Fruit fly (Drosophila melanogaster): ENCODE measurements around the gene CG15239.

Gene CG15239

DNA sequence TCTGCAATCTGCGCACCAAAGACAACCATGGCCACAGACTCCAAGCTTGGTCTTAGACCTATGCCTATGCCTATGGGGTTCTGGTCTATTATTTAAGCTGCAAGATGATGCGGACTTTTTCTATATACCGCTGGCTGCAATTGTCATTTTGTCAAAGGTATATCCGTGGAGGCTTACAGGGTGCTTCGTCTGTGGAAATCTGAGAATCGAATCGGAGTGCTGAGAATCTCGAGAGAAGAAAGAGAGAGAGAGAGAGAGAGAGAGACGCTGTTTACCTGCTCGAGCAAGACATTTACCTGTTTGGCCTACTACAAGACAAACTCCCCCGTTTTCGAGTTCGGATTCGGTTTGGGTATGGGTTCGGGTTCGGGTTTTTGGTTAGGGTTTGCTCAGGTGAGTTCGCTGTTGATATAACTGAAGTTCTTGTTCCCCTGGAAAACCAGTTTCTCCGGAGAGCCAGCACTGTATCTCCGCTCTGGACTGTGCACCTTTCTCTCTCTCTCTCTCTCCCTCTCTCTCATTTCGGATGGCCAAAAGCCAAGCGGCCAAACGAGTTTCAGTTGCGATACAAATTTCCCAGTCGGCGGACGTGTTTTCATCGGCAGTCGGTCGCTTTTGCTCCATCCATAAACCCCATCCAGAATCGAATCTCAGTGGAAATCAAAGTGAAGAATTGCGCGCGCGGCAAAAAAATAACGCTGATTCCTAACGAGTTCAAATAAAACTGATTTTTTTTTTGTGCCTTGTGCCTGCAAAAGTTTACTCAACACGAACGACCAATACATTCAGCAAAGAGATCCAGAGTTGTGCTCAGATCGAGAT is 38.4 kb upstream of the CG15239 start (continued):
- no peak for TF ChIP-seq CG17186 (GFP tag; optimal IDR thresholded peaks at IDR 0.05)
- TF ChIP-seq Scr (GFP tag; IDR thresholded peaks at IDR 0.05; ENCODE audit: partially characterized antibody) = 0 out of 2 replicates have a peak, but pooled peaks have one; percentile 8
- no peak for TF ChIP-seq CG7372 (GFP tag; IDR thresholded peaks at IDR 0.05)
- peak; percentile 3 for TF ChIP-seq YL-1 (GFP tag; optimal IDR thresholded peaks at IDR 0.05)
- no peak for TF ChIP-seq CG6654 (GFP tag; optimal IDR thresholded peaks at IDR 0.05)
- no peak for TF ChIP-seq h (optimal IDR thresholded peaks at IDR 0.05)
- TF ChIP-seq CG11247 (GFP tag; IDR thresholded peaks at IDR 0.05) = no peak
- no peak for TF ChIP-seq ham (GFP tag; IDR thresholded peaks at IDR 0.05)
- TF ChIP-seq Fer1 (GFP tag; optimal IDR thresholded peaks at IDR 0.05) = peak; percentile 16
- no peak for TF ChIP-seq hb (GFP tag; IDR thresholded peaks at IDR 0.05; ENCODE audit: partially characterized antibody)
- no peak for TF ChIP-seq kah (GFP tag; optimal IDR thresholded peaks at IDR 0.05)
- no peak for TF ChIP-seq Bdp1 (GFP tag; optimal IDR thresholded peaks at IDR 0.05)
- TF ChIP-seq ase (GFP tag; IDR thresholded peaks at IDR 0.05) = no peak
- no peak for TF ChIP-seq CHES-1-like (GFP tag; optimal IDR thresholded peaks at IDR 0.05)
- no peak for TF ChIP-seq CG31441 (GFP tag; IDR thresholded peaks at IDR 0.05)
- TF ChIP-seq gsb (GFP tag; IDR thresholded peaks at IDR 0.05) = no peak
- no peak for TF ChIP-seq Oli (tag; optimal IDR thresholded peaks at IDR 0.05)
- TF ChIP-seq hbn (GFP tag; IDR thresholded peaks at IDR 0.05; ENCODE audit: partially characterized antibody) = no peak
- TF ChIP-seq CG16779 (GFP tag; IDR thresholded peaks at IDR 0.05) = no peak
- TF ChIP-seq slbo (GFP tag; IDR thresholded peaks at IDR 0.05) = no peak
- no peak for TF ChIP-seq jigr1 (GFP tag; IDR thresholded peaks at IDR 0.05)
- no peak for TF ChIP-seq CG3281 (GFP tag; optimal IDR thresholded peaks at IDR 0.05)
- no peak for TF ChIP-seq PHDP (tag; optimal IDR thresholded peaks at IDR 0.05)
- no peak for TF ChIP-seq CG11093 (GFP tag; IDR thresholded peaks at IDR 0.05)
- no peak for TF ChIP-seq CG18011 (GFP tag; optimal IDR thresholded peaks at IDR 0.05)
- TF ChIP-seq esg (GFP tag; conservative IDR thresholded peaks at IDR 0.05) = no peak
- no peak for TF ChIP-seq CG31224 (GFP tag; IDR thresholded peaks at IDR 0.05)
- TF ChIP-seq scrt (GFP tag; optimal IDR thresholded peaks at IDR 0.05) = no peak
- no peak for TF ChIP-seq stwl (tag; optimal IDR thresholded peaks at IDR 0.05)
- TF ChIP-seq amos (GFP tag; IDR thresholded peaks at IDR 0.05; ENCODE audit: partially characterized antibody) = no peak
- no peak for TF ChIP-seq CG7928 (GFP tag; optimal IDR thresholded peaks at IDR 0.05)
- no peak for TF ChIP-seq CG1529 (GFP tag; optimal IDR thresholded peaks at IDR 0.05)
- no peak for TF ChIP-seq CG12744 (GFP tag; optimal IDR thresholded peaks at IDR 0.05)
- no peak for TF ChIP-seq CG13424 (tag; optimal IDR thresholded peaks at IDR 0.05)
- TF ChIP-seq chinmo (GFP tag; IDR thresholded peaks at IDR 0.05; ENCODE audit: partially characterized antibody) = peak; percentile 83; the same call in 1 of the 4 replicates
- no peak for TF ChIP-seq sd (tag; optimal IDR thresholded peaks at IDR 0.05)
- TF ChIP-seq CG10267 (tag; optimal IDR thresholded peaks at IDR 0.05) = peak; percentile 2
- TF ChIP-seq CG2712 (tag; optimal IDR thresholded peaks at IDR 0.05) = peak; percentile 5
- TF ChIP-seq Hr78 (GFP tag; optimal IDR thresholded peaks at IDR 0.05) = no peak
- TF ChIP-seq CG2199 (GFP tag; IDR thresholded peaks at IDR 0.05) = no peak
- 0 out of 2 replicates have a peak, but pooled peaks have one; percentile 4 for TF ChIP-seq CG5953 (GFP tag; IDR thresholded peaks at IDR 0.05)
- peak; percentile 44; the same call in 1 of the 2 replicates for TF ChIP-seq seq (GFP tag; IDR thresholded peaks at IDR 0.05)
- TF ChIP-seq CG7357 (GFP tag; IDR thresholded peaks at IDR 0.05) = no peak
- no peak for TF ChIP-seq hkb (optimal IDR thresholded peaks at IDR 0.05)
- TF ChIP-seq hkb (GFP tag; IDR thresholded peaks at IDR 0.05) = peak; percentile 49
- no peak for TF ChIP-seq CG12155 (GFP tag; optimal IDR thresholded peaks at IDR 0.05)
- TF ChIP-seq ac (GFP tag; optimal IDR thresholded peaks at IDR 0.05) = peak; percentile 23
- no peak for TF ChIP-seq CG6683 (GFP tag; optimal IDR thresholded peaks at IDR 0.05)
- peak; percentile 29 for TF ChIP-seq HmgZ (tag; optimal IDR thresholded peaks at IDR 0.05)
